Worm (Caenorhabditis elegans) whole organism, L2 larva: ENCODE data around the gene twk-35.

Experiments
- F13H6.1 ChIP-seq: sonication (generic microtip); optimal IDR thresholded peaks from 2 replicates; lab custom pipeline; 2016; ENCODE audit warnings: missing genetic modification characterization, missing compliant biosample characterization
- ama-1 ChIP-seq: fragments of 150-350 bp; optimal IDR thresholded peaks from 2 replicates; lab custom pipeline; 2018; ENCODE audit warnings: inconsistent platforms
- blmp-1 ChIP-seq: sonication (generic microtip); optimal IDR thresholded peaks from 2 replicates; lab custom pipeline; 2017; ENCODE audit warnings: missing genetic modification characterization, mild to moderate bottlenecking, missing compliant biosample characterization, antibody characterized with exemption, moderate library complexity; ENCODE audit not compliant: insufficient read depth
- elt-1 ChIP-seq: fragments of 150-350 bp; optimal IDR thresholded peaks from 2 replicates; lab custom pipeline; 2014; ENCODE audit warnings: missing biosample characterization, missing genetic modification characterization
- lin-13 ChIP-seq: fragments of 150-350 bp; optimal IDR thresholded peaks from 2 replicates; lab custom pipeline; 2014; ENCODE audit warnings: missing biosample characterization, missing genetic modification reagents, missing genetic modification characterization
- nhr-21 ChIP-seq: fragments of 150-350 bp; optimal IDR thresholded peaks from 2 replicates; lab custom pipeline; 2014; ENCODE audit warnings: missing biosample characterization, missing genetic modification characterization
- nhr-237 ChIP-seq: fragments of 150-350 bp; optimal IDR thresholded peaks from 2 replicates; lab custom pipeline; 2014; ENCODE audit warnings: missing biosample characterization, missing genetic modification characterization

- TF ChIP-seq nhr-237 (tag; lab: Kevin White, UChicago) (no peak), F13H6.1 (tag; lab: Kevin White, UChicago) (no peak), elt-1 (no peak), lin-13 (GFP tag; lab: Kevin White, UChicago) (no peak), blmp-1 (tag; lab: Kevin White, UChicago) (no peak), nhr-21 (no peak), ama-1 (lab: Kevin White, UChicago) (no peak)
These were observed 10.4 kb downstream of the twk-35 start for ce11 chrV:20873144-20873543.
